Worm (Caenorhabditis elegans) whole organism, midembryonic: ENCODE results near the gene nlp-29.

ENCODE experiments used
- cog-1 ChIP-seq: sonication (generic microtip); optimal IDR thresholded peaks from 2 replicates; lab custom pipeline; 2016; ENCODE audit warnings: missing genetic modification characterization, missing compliant biosample characterization
- flt-1 ChIP-seq: fragments of 200-800 bp; sonication (Bioruptor generic); IDR thresholded peaks from 2 replicates; pipeline ENCODE4 v1.3.6; 2022; ENCODE audit warnings: missing genetic modification characterization, missing compliant biosample characterization
- klf-2 ChIP-seq: fragments of 200-800 bp; sonication (Bioruptor generic); conservative IDR thresholded peaks from 2 replicates; pipeline ENCODE4 v1.3.6; 2022; ENCODE audit warnings: missing genetic modification reagents, missing genetic modification characterization, missing compliant biosample characterization
- med-1 ChIP-seq: sonication (generic microtip); optimal IDR thresholded peaks from 2 replicates; lab custom pipeline; 2017; ENCODE audit warnings: missing genetic modification characterization, mild to moderate bottlenecking, missing compliant biosample characterization, antibody characterized with exemption, missing genetic modification reagents; ENCODE audit not compliant: insufficient read depth
- ref-1 ChIP-seq: fragments of 200-800 bp; sonication (Bioruptor generic); conservative IDR thresholded peaks from 2 replicates; pipeline ENCODE4 v1.3.6; 2022; ENCODE audit warnings: missing genetic modification reagents, missing genetic modification characterization, missing compliant biosample characterization
- ztf-29 ChIP-seq: fragments of 200-800 bp; sonication (Bioruptor generic); IDR thresholded peaks from 2 replicates; pipeline ENCODE4 v1.3.6; 2022; ENCODE audit warnings: missing genetic modification reagents, missing genetic modification characterization, missing compliant biosample characterization

ce11 chrV:3941860-3942259 lies 42.4 kb upstream of the nlp-29 start, which contains the start of gene cyp-35B2:
- TF ChIP-seq klf-2 (GFP tag; lab: Robert Waterston, UW) (no peak), ref-1 (GFP tag; lab: Robert Waterston, UW) (no peak), cog-1 (tag; lab: Kevin White, UChicago) (no peak), ztf-29 (GFP tag; lab: Robert Waterston, UW) (no peak), med-1 (GFP tag; lab: Kevin White, UChicago) (no peak), flt-1 (GFP tag; lab: Robert Waterston, UW) (no peak)
